Worm (Caenorhabditis elegans) whole organism, young adult: ENCODE measurements around the gene ZK507.1.

Experiments
- C17E4.6 ChIP-seq: fragments of 200-800 bp; sonication (Bioruptor generic); IDR thresholded peaks from 2 replicates; pipeline ENCODE4 v1.3.6; 2022; ENCODE audit warnings: missing genetic modification reagents, missing genetic modification characterization, missing compliant biosample characterization
- F33H1.4 ChIP-seq: fragments of 200-800 bp; sonication (Bioruptor generic); IDR thresholded peaks from 2 replicates; pipeline ENCODE4 v1.3.6; 2022; ENCODE audit warnings: missing genetic modification reagents, missing genetic modification characterization, missing compliant biosample characterization
- ama-1 ChIP-seq, 3 experiments: fragments of 150-350 bp in 1 of 3; sonication (generic microtip) in 2 of 3; optimal IDR thresholded peaks; 2 replicates each; lab custom pipeline; 2014 to 2018; ENCODE audit warnings: missing biosample characterization in 2 of 3, missing genetic modification characterization in 2 of 3, missing genetic modification reagents in 2 of 3
- bed-1 ChIP-seq: fragments of 200-800 bp; sonication (Bioruptor generic); IDR thresholded peaks from 2 replicates; pipeline ENCODE4 v1.3.6; 2022; ENCODE audit warnings: missing genetic modification reagents, missing genetic modification characterization, missing compliant biosample characterization
- ceh-27 ChIP-seq: fragments of 200-800 bp; sonication (Bioruptor generic); optimal IDR thresholded peaks from 2 replicates; lab custom pipeline; 2018; ENCODE audit warnings: mild to moderate bottlenecking, missing genetic modification characterization, moderate library complexity, missing compliant biosample characterization
- dpff-1 ChIP-seq: sonication (generic microtip); optimal IDR thresholded peaks from 2 replicates; lab custom pipeline; 2017; ENCODE audit warnings: mild to moderate bottlenecking, missing genetic modification characterization, missing compliant biosample characterization
- lin-26 ChIP-seq: fragments of 200-800 bp; sonication (Bioruptor generic); IDR thresholded peaks from 2 replicates; pipeline ENCODE4 v1.3.6; 2022; ENCODE audit warnings: missing genetic modification reagents, missing genetic modification characterization, missing compliant biosample characterization
- nhr-27 ChIP-seq: fragments of 200-800 bp; sonication (Bioruptor generic); optimal IDR thresholded peaks from 2 replicates; lab custom pipeline; 2018; ENCODE audit warnings: mild to moderate bottlenecking, missing genetic modification characterization, moderate library complexity, missing compliant biosample characterization
- rcor-1 ChIP-seq: fragments of 200-800 bp; sonication (Bioruptor generic); IDR thresholded peaks from 2 replicates; pipeline ENCODE4 v1.3.6; 2022; ENCODE audit warnings: missing genetic modification reagents, missing genetic modification characterization, missing compliant biosample characterization
- sea-2 ChIP-seq: fragments of 200-800 bp; sonication (Bioruptor generic); IDR thresholded peaks from 2 replicates; pipeline ENCODE4 v1.3.6; 2022; ENCODE audit warnings: missing genetic modification characterization, missing compliant biosample characterization
- snpc-4 ChIP-seq, 5 experiments: fragments of 150-350 bp in 1 of 5; sonication (generic microtip) in 4 of 5; optimal IDR thresholded peaks; 2 replicates each; lab custom pipeline; 2014 to 2018; ENCODE audit warnings: missing genetic modification characterization in 5 of 5, missing biosample characterization in 3 of 5, antibody characterized with exemption in 2 of 5, mild to moderate bottlenecking in 2 of 5, missing compliant biosample characterization in 2 of 5, missing genotype in 2 of 5, moderate library complexity in 2 of 5, missing genetic modification reagents in 1 of 5
- tbp1 ChIP-seq: fragments of 200-800 bp; sonication (Bioruptor generic); optimal IDR thresholded peaks from 2 replicates; lab custom pipeline; 2018; ENCODE audit warnings: mild to moderate bottlenecking, missing genetic modification characterization, missing compliant biosample characterization
- tlf-1 ChIP-seq: fragments of 200-800 bp; sonication (Bioruptor generic); optimal IDR thresholded peaks from 2 replicates; lab custom pipeline; 2018; ENCODE audit warnings: mild to moderate bottlenecking, missing genetic modification characterization, missing compliant biosample characterization
- unc-62 ChIP-seq: fragments of 150-350 bp; optimal IDR thresholded peaks from 2 replicates; lab custom pipeline; 2014; ENCODE audit warnings: missing biosample characterization, missing genetic modification reagents, missing genetic modification characterization

ce11 chrIII:9114649-9115048 lies 13.5 kb upstream of the ZK507.1 start, which contains the start of gene ZK512.1:
- TF ChIP-seq lin-26 (GFP tag; lab: Robert Waterston, UW) (no peak), F33H1.4 (GFP tag; lab: Robert Waterston, UW) (no peak), C17E4.6 (GFP tag; lab: Robert Waterston, UW) (no peak), unc-62 (GFP tag; lab: Kevin White, UChicago) (no peak), snpc-4 (GFP tag; optimal IDR thresholded peaks at IDR 0.05; lab: Kevin White, UChicago) (no peak), snpc-4 (tag; optimal IDR thresholded peaks at IDR 0.05; lab: Kevin White, UChicago) (no peak), ama-1 (optimal IDR thresholded peaks at IDR 0.05; lab: Kevin White, UChicago) (no peak), ama-1 (GFP tag; optimal IDR thresholded peaks at IDR 0.05; lab: Kevin White, UChicago) (no peak), bed-1 (GFP tag; lab: Robert Waterston, UW) (no peak), nhr-27 (tag; lab: Kevin White, UChicago) (no peak), dpff-1 (tag; lab: Kevin White, UChicago) (no peak), ceh-27 (no peak), tlf-1 (GFP tag; lab: Kevin White, UChicago) (no peak), tbp1 (no peak), rcor-1 (GFP tag; lab: Robert Waterston, UW) (no peak), sea-2 (no peak)
